Fruit fly (Drosophila melanogaster) whole organism, adult: Measurements from ENCODE around the gene Edem1.

Experiments used
- CG1620 ChIP-seq: fragments of 200-800 bp; sonication (Bioruptor generic); optimal IDR thresholded peaks from 2 replicates; lab custom pipeline; 2016; ENCODE audit warnings: missing biosample characterization, missing genetic modification characterization
- CG7045 ChIP-seq: fragments of 200-800 bp; sonication (Bioruptor generic); optimal IDR thresholded peaks from 2 replicates; lab custom pipeline; 2017; ENCODE audit warnings: missing biosample characterization, mild to moderate bottlenecking, missing genetic modification characterization
- kay ChIP-seq: fragments of 200-800 bp; sonication (Bioruptor generic); peaks from one replicate; lab custom pipeline; 2016; ENCODE audit warnings: missing biosample characterization, missing genetic modification characterization, borderline replicate concordance
- toe ChIP-seq: fragments of 200-800 bp; sonication (Bioruptor generic); optimal IDR thresholded peaks from 2 replicates; lab custom pipeline; 2016; ENCODE audit warnings: missing biosample characterization, missing genetic modification characterization

dm6 chrX:1903077-1903476 is 5.5 kb downstream of the Edem1 start, which contains the start of gene CG32801:
- TF ChIP-seq toe: no peak
- no peak for TF ChIP-seq CG1620
- no peak for TF ChIP-seq kay (GFP tag; lab: Kevin White, UChicago)
- no peak for TF ChIP-seq CG7045
